Worm (Caenorhabditis elegans): ENCODE data around the gene K09F6.15.

DNA sequence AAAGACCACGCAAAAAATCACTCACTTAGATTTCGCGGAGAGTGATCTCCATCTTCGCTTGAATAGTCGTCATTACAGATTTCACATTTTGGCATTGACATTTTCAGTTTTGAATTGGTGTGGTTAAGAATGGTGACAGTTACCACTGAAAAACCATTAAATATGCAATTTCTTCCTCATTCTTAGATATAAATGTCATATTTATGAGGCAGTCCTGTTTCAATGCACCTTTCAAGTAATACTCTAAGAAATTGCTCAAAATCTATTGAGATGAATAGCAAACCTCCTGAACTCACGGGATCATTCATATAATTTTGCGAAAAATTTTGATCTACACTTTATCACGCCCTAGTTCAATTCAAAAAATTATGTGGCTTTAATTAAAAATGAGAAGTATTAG is 14.7 kb upstream of the K09F6.15 start, which contains the start of gene K09F6.7:
- TF ChIP-seq tbx-37 (GFP tag; conservative IDR thresholded peaks at IDR 0.05) (no peak), B0310.2 (tag; optimal IDR thresholded peaks at IDR 0.05) (no peak), aly-1 (tag; optimal IDR thresholded peaks at IDR 0.05) (no peak), hnd-1 (tag; optimal IDR thresholded peaks at IDR 0.05) (no peak), tbx-11 (GFP tag; IDR thresholded peaks at IDR 0.05) (no peak), scrt-1 (GFP tag; IDR thresholded peaks at IDR 0.05) (no peak)

Data from whole organism, early embryonic.